Worm (Caenorhabditis elegans) whole organism, late embryonic: Measurements from ENCODE around the gene tasp-1.

Experiments used
- K02D7.2 ChIP-seq: sonication (generic microtip); optimal IDR thresholded peaks from 2 replicates; lab custom pipeline; 2017; ENCODE audit warnings: mild to moderate bottlenecking, missing genetic modification characterization, missing compliant biosample characterization
- ceh-19 ChIP-seq: fragments of 200-800 bp; sonication (Bioruptor generic); optimal IDR thresholded peaks from 2 replicates; lab custom pipeline; 2018; ENCODE audit warnings: mild to moderate bottlenecking, missing genetic modification characterization, missing compliant biosample characterization
- ceh-31 ChIP-seq: sonication (generic microtip); optimal IDR thresholded peaks from 2 replicates; lab custom pipeline; 2016; ENCODE audit warnings: missing genetic modification characterization, missing compliant biosample characterization
- ceh-45 ChIP-seq: fragments of 200-800 bp; sonication (Bioruptor generic); IDR thresholded peaks from 2 replicates; pipeline ENCODE4 v1.3.6; 2022; ENCODE audit warnings: missing genetic modification reagents, missing genetic modification characterization, missing compliant biosample characterization
- ceh-48 ChIP-seq: sonication (generic microtip); optimal IDR thresholded peaks from 2 replicates; lab custom pipeline; 2016; ENCODE audit warnings: missing genetic modification characterization, inconsistent platforms, missing compliant biosample characterization
- elt-4 ChIP-seq: sonication (generic microtip); optimal IDR thresholded peaks from 2 replicates; lab custom pipeline; 2016; ENCODE audit warnings: missing genetic modification characterization, missing compliant biosample characterization
- hlh-30 ChIP-seq: sonication (generic microtip); optimal IDR thresholded peaks from 2 replicates; lab custom pipeline; 2017; ENCODE audit warnings: antibody characterized with exemption, missing genetic modification characterization, missing compliant biosample characterization; ENCODE audit not compliant: insufficient read depth
- lim-6 ChIP-seq: sonication (generic microtip); optimal IDR thresholded peaks from 2 replicates; lab custom pipeline; 2016; ENCODE audit warnings: missing genetic modification characterization, missing compliant biosample characterization
- nhr-11 ChIP-seq: fragments of 150-350 bp; optimal IDR thresholded peaks from 2 replicates; lab custom pipeline; 2014; ENCODE audit warnings: missing biosample characterization, missing genetic modification characterization
- odd-2 ChIP-seq: sonication (generic microtip); optimal IDR thresholded peaks from 2 replicates; lab custom pipeline; 2017; ENCODE audit warnings: antibody characterized with exemption, mild to moderate bottlenecking, missing genetic modification characterization, missing compliant biosample characterization
- pat-9 ChIP-seq: fragments of 200-800 bp; sonication (Bioruptor generic); optimal IDR thresholded peaks from 2 replicates; lab custom pipeline; 2018; ENCODE audit warnings: mild to moderate bottlenecking, missing genetic modification characterization, moderate library complexity, missing compliant biosample characterization
- pax-1 ChIP-seq: fragments of 150-350 bp; optimal IDR thresholded peaks from 2 replicates; lab custom pipeline; 2014; ENCODE audit warnings: missing biosample characterization, missing genetic modification characterization
- pqm-1 ChIP-seq: sonication (generic microtip); optimal IDR thresholded peaks from 2 replicates; lab custom pipeline; 2016; ENCODE audit warnings: missing genetic modification characterization, missing compliant biosample characterization
- sox-2 ChIP-seq: fragments of 200-800 bp; sonication (Bioruptor generic); IDR thresholded peaks from 2 replicates; pipeline ENCODE4 v1.3.6; 2022; ENCODE audit warnings: missing genetic modification reagents, missing genetic modification characterization, missing compliant biosample characterization
- sox-4 ChIP-seq: sonication (generic microtip); optimal IDR thresholded peaks from 2 replicates; lab custom pipeline; 2017; ENCODE audit warnings: mild to moderate bottlenecking, missing genetic modification characterization, inconsistent platforms, missing compliant biosample characterization
- ttx-3 ChIP-seq: sonication (generic microtip); optimal IDR thresholded peaks from 2 replicates; lab custom pipeline; 2016; ENCODE audit warnings: missing genetic modification reagents, missing genetic modification characterization, missing compliant biosample characterization
- unc-42 ChIP-seq: sonication (generic microtip); optimal IDR thresholded peaks from 2 replicates; lab custom pipeline; 2016; ENCODE audit warnings: missing genotype, missing genetic modification characterization, missing compliant biosample characterization
- unc-55 ChIP-seq: sonication (generic microtip); optimal IDR thresholded peaks from 2 replicates; lab custom pipeline; 2017; ENCODE audit warnings: missing biosample characterization, missing genetic modification reagents, missing genetic modification characterization

tasp-1 gene

ce11 chrIII:10810837-10811814 is 52.0 kb downstream of the tasp-1 start (continued):
- no peak for TF ChIP-seq pat-9 (tag; lab: Kevin White, UChicago)
- TF ChIP-seq pax-1: no peak
- no peak for TF ChIP-seq odd-2 (tag; lab: Kevin White, UChicago)
- TF ChIP-seq ceh-31 (tag; lab: Kevin White, UChicago): peak; percentile 98
- no peak for TF ChIP-seq pqm-1 (tag; lab: Kevin White, UChicago)
- TF ChIP-seq ceh-45: 0 out of 2 replicates have a peak, but pooled peaks have one; percentile 12
- no peak for TF ChIP-seq ttx-3 (tag; lab: Kevin White, UChicago)
- no peak for TF ChIP-seq nhr-11 (tag; lab: Kevin White, UChicago)
- TF ChIP-seq hlh-30: no peak
- no peak for TF ChIP-seq ceh-19 (GFP tag; lab: Kevin White, UChicago)
- no peak for TF ChIP-seq sox-2 (GFP tag; lab: Robert Waterston, UW)
- no peak for TF ChIP-seq sox-4
- TF ChIP-seq elt-4 (tag; lab: Kevin White, UChicago): no peak
- no peak for TF ChIP-seq unc-55 (GFP tag; lab: Kevin White, UChicago)
- peak; percentile 49 for TF ChIP-seq unc-42 (tag; lab: Kevin White, UChicago)
- peak; percentile 76 for TF ChIP-seq lim-6 (tag; lab: Kevin White, UChicago)
- no peak for TF ChIP-seq K02D7.2 (tag; lab: Kevin White, UChicago)
- TF ChIP-seq ceh-48 (tag; lab: Kevin White, UChicago): no peak
